Worm (Caenorhabditis elegans) whole organism, midembryonic: Measurements from ENCODE around the gene glb-3.
A peak's percentile ranks its signal among the peaks of the same experiment; 100 is the strongest.

ENCODE experiments used
- T22C8.4 ChIP-seq: fragments of 200-800 bp; sonication (Bioruptor generic); IDR thresholded peaks from 2 replicates; pipeline ENCODE4 v1.3.6; 2022; ENCODE audit warnings: missing genetic modification characterization, missing compliant biosample characterization
- cog-1 ChIP-seq: sonication (generic microtip); optimal IDR thresholded peaks from 2 replicates; lab custom pipeline; 2016; ENCODE audit warnings: missing genetic modification characterization, missing compliant biosample characterization
- flt-1 ChIP-seq: fragments of 200-800 bp; sonication (Bioruptor generic); IDR thresholded peaks from 2 replicates; pipeline ENCODE4 v1.3.6; 2022; ENCODE audit warnings: missing genetic modification characterization, missing compliant biosample characterization
- klf-2 ChIP-seq: fragments of 200-800 bp; sonication (Bioruptor generic); conservative IDR thresholded peaks from 2 replicates; pipeline ENCODE4 v1.3.6; 2022; ENCODE audit warnings: missing genetic modification reagents, missing genetic modification characterization, missing compliant biosample characterization
- med-1 ChIP-seq: sonication (generic microtip); optimal IDR thresholded peaks from 2 replicates; lab custom pipeline; 2017; ENCODE audit warnings: missing genetic modification characterization, mild to moderate bottlenecking, missing compliant biosample characterization, antibody characterized with exemption, missing genetic modification reagents; ENCODE audit not compliant: insufficient read depth
- ref-1 ChIP-seq: fragments of 200-800 bp; sonication (Bioruptor generic); conservative IDR thresholded peaks from 2 replicates; pipeline ENCODE4 v1.3.6; 2022; ENCODE audit warnings: missing genetic modification reagents, missing genetic modification characterization, missing compliant biosample characterization
- tab-1 ChIP-seq: fragments of 200-800 bp; sonication (Bioruptor generic); IDR thresholded peaks from 2 replicates; pipeline ENCODE4 v1.3.6; 2022; ENCODE audit warnings: missing genetic modification characterization, missing compliant biosample characterization
- ztf-23 ChIP-seq: fragments of 200-800 bp; sonication (Bioruptor generic); IDR thresholded peaks from 2 replicates; pipeline ENCODE4 v1.3.6; 2022; ENCODE audit warnings: missing genetic modification reagents, missing genetic modification characterization, missing compliant biosample characterization
- ztf-29 ChIP-seq: fragments of 200-800 bp; sonication (Bioruptor generic); IDR thresholded peaks from 2 replicates; pipeline ENCODE4 v1.3.6; 2022; ENCODE audit warnings: missing genetic modification reagents, missing genetic modification characterization, missing compliant biosample characterization

glb-3 gene

ce11 chrV:11113041-11113574, 21.3 kb upstream of the glb-3 start, which contains the start of gene erfa-3:
Gene erfa-3 (minus strand): TSS chrV:11113091.
- TF ChIP-seq flt-1 (GFP tag; lab: Robert Waterston, UW), result no peak; the same call in none of the 2 replicates
- TF ChIP-seq ref-1 (GFP tag; lab: Robert Waterston, UW), result 0 out of 2 replicates have a peak, but pooled peaks have one; percentile 14
- TF ChIP-seq ztf-23 (GFP tag; lab: Robert Waterston, UW), result peak; percentile 88
- TF ChIP-seq ztf-29 (GFP tag; lab: Robert Waterston, UW), result peak; percentile 72; the same call in 1 of the 2 replicates
- TF ChIP-seq tab-1 (GFP tag; lab: Robert Waterston, UW), result no peak; the same call in 1 of the 2 replicates
- TF ChIP-seq T22C8.4 (GFP tag; lab: Robert Waterston, UW), result peak; percentile 66
- peak; percentile 91 for TF ChIP-seq med-1 (GFP tag; lab: Kevin White, UChicago)
- TF ChIP-seq klf-2 (GFP tag; lab: Robert Waterston, UW), result peak; percentile 40; the same call in 1 of the 2 replicates
- TF ChIP-seq cog-1 (tag; lab: Kevin White, UChicago), result peak; percentile 58

- TF ChIP-seq ref-1 (GFP tag; lab: Robert Waterston, UW) (no peak), T22C8.4 (GFP tag; lab: Robert Waterston, UW) (no peak), flt-1 (GFP tag; lab: Robert Waterston, UW) (no peak), klf-2 (GFP tag; lab: Robert Waterston, UW) (no peak), ztf-29 (GFP tag; lab: Robert Waterston, UW) (no peak), tab-1 (GFP tag; lab: Robert Waterston, UW) (no peak), cog-1 (tag; lab: Kevin White, UChicago) (no peak), ztf-23 (GFP tag; lab: Robert Waterston, UW) (no peak), med-1 (GFP tag; lab: Kevin White, UChicago) (no peak)
Observed at ce11 chrV:11113607-11114006, 20.8 kb upstream of the glb-3 start, which contains the start of gene math-33. Gene math-33 (plus strand): TSS chrV:11113907.

ce11 chrV:11118179-11118725, 16.1 kb upstream of the glb-3 start:
- TF ChIP-seq flt-1 (GFP tag; lab: Robert Waterston, UW), result no peak
- TF ChIP-seq tab-1 (GFP tag; lab: Robert Waterston, UW), result no peak
- TF ChIP-seq ztf-29 (GFP tag; lab: Robert Waterston, UW), result no peak
- TF ChIP-seq cog-1 (tag; lab: Kevin White, UChicago), result no peak
- TF ChIP-seq T22C8.4 (GFP tag; lab: Robert Waterston, UW), result no peak
- TF ChIP-seq med-1 (GFP tag; lab: Kevin White, UChicago), result no peak
- TF ChIP-seq ztf-23 (GFP tag; lab: Robert Waterston, UW), result no peak
- TF ChIP-seq klf-2 (GFP tag; lab: Robert Waterston, UW), result no peak
- TF ChIP-seq ref-1 (GFP tag; lab: Robert Waterston, UW), result no peak

- TF ChIP-seq klf-2 (GFP tag; lab: Robert Waterston, UW) (no peak), T22C8.4 (GFP tag; lab: Robert Waterston, UW) (no peak), flt-1 (GFP tag; lab: Robert Waterston, UW) (no peak), med-1 (GFP tag; lab: Kevin White, UChicago) (no peak), cog-1 (tag; lab: Kevin White, UChicago) (no peak), ztf-23 (GFP tag; lab: Robert Waterston, UW) (no peak), tab-1 (GFP tag; lab: Robert Waterston, UW) (no peak), ref-1 (GFP tag; lab: Robert Waterston, UW) (no peak), ztf-29 (GFP tag; lab: Robert Waterston, UW) (no peak)
Observed at ce11 chrV:11119294-11119755, 15.1 kb upstream of the glb-3 start, which contains the start of gene scb-1. Gene scb-1 (minus strand): TSS chrV:11119705.

- TF ChIP-seq tab-1 (GFP tag; lab: Robert Waterston, UW) (no peak), klf-2 (GFP tag; lab: Robert Waterston, UW) (no peak)
Observed at ce11 chrV:11121247-11121646, 13.1 kb upstream of the glb-3 start.

- TF ChIP-seq ztf-29 (GFP tag; lab: Robert Waterston, UW) (no peak), ztf-23 (GFP tag; lab: Robert Waterston, UW) (no peak), cog-1 (tag; lab: Kevin White, UChicago) (no peak), klf-2 (GFP tag; lab: Robert Waterston, UW) (no peak), flt-1 (GFP tag; lab: Robert Waterston, UW) (no peak), tab-1 (GFP tag; lab: Robert Waterston, UW) (no peak)
Observed at ce11 chrV:11122466-11122865, 11.9 kb upstream of the glb-3 start, which contains the start of gene mboa-2. Gene mboa-2 (minus strand): TSS chrV:11122493.

- TF ChIP-seq T22C8.4 (GFP tag; lab: Robert Waterston, UW), result peak; percentile 57; the same call in 1 of the 2 replicates
- peak; percentile 60 for TF ChIP-seq flt-1 (GFP tag; lab: Robert Waterston, UW)
- TF ChIP-seq ztf-23 (GFP tag; lab: Robert Waterston, UW), result peak; percentile 76
- TF ChIP-seq ref-1 (GFP tag; lab: Robert Waterston, UW), result no peak
- peak; percentile 34 for TF ChIP-seq cog-1 (tag; lab: Kevin White, UChicago)
- TF ChIP-seq ztf-29 (GFP tag; lab: Robert Waterston, UW), result no peak
Observed at ce11 chrV:11123817-11124337, 10.5 kb upstream of the glb-3 start, which contains the start of the genes atp-5 and lmtr-3. Gene atp-5 (minus strand): TSS chrV:11123867. Gene lmtr-3 (plus strand): TSS chrV:11124186.

- no peak for TF ChIP-seq ztf-29 (GFP tag; lab: Robert Waterston, UW)
- TF ChIP-seq klf-2 (GFP tag; lab: Robert Waterston, UW), result no peak
- TF ChIP-seq flt-1 (GFP tag; lab: Robert Waterston, UW), result no peak
- no peak for TF ChIP-seq ztf-23 (GFP tag; lab: Robert Waterston, UW)
- no peak for TF ChIP-seq tab-1 (GFP tag; lab: Robert Waterston, UW)
- TF ChIP-seq ref-1 (GFP tag; lab: Robert Waterston, UW), result no peak
- no peak for TF ChIP-seq cog-1 (tag; lab: Kevin White, UChicago)
- no peak for TF ChIP-seq med-1 (GFP tag; lab: Kevin White, UChicago)
- no peak for TF ChIP-seq T22C8.4 (GFP tag; lab: Robert Waterston, UW)
Observed at ce11 chrV:11124922-11125321, 9.5 kb upstream of the glb-3 start, which contains the start of gene C06H2.2. Gene C06H2.2 (plus strand): TSS chrV:11125222.
